Worm (Caenorhabditis elegans): Measurements from ENCODE around the gene Y39A3CL.4.

DNA sequence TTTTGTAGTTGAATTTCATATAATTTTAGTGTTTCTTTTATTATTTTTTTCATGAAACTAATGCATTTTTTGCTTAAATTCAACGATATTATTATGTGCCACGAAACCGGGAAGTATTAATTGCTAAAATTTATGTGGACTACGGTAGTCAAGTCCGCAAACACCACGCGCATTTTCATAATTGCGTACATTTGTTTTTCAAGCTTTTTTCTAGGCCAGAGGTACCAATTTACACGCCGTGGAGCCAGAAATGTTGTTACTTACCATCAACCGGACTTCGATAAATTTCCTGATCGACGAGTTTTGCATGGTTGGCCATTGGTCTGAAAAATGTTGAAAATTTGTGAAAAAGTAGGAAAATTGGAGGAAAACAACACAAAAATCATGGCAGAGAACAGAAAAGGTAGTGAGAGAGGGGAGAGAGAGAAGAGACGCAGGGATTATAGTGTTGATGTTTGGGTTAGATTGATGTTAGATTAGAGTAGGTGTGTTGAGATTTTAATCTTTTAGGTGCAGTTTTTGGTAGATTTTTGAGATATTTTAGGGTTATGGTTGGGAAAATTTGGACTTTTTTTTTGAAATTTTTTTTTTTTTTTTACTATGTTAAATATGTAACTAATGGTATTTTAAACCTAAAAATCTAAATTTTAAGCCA is 40.3 kb upstream of the Y39A3CL.4 start, which contains the start of gene clp-4:
- peak in 1 of 2 experiments; percentile 56 for TF ChIP-seq lsy-2 (tag; optimal IDR thresholded peaks at IDR 0.05)
- TF ChIP-seq ama-1 (optimal IDR thresholded peaks at IDR 0.05) = no peak
- TF ChIP-seq egl-43 (GFP tag; IDR thresholded peaks at IDR 0.05) = no peak
- no peak for TF ChIP-seq ceh-82 (tag; optimal IDR thresholded peaks at IDR 0.05)
- TF ChIP-seq Y48G9A.11 (GFP tag; IDR thresholded peaks at IDR 0.05) = no peak
- TF ChIP-seq unc-39 (tag; optimal IDR thresholded peaks at IDR 0.05) = no peak
- TF ChIP-seq spr-1 (tag; optimal IDR thresholded peaks at IDR 0.05) = no peak
- no peak for TF ChIP-seq F26F4.8 (GFP tag; conservative IDR thresholded peaks at IDR 0.05)
- TF ChIP-seq lin-15B (tag; optimal IDR thresholded peaks at IDR 0.05) = no peak
- no peak for TF ChIP-seq zfp-2 (tag; optimal IDR thresholded peaks at IDR 0.05)
- no peak for TF ChIP-seq skn-1 (tag; optimal IDR thresholded peaks at IDR 0.05)
- no peak for TF ChIP-seq ctbp-1 (GFP tag; IDR thresholded peaks at IDR 0.05)

Measured in whole organism, L4 larva.